Fruit fly (Drosophila melanogaster): Measurements from ENCODE around the gene CG1146.

CG1146 gene

DNA sequence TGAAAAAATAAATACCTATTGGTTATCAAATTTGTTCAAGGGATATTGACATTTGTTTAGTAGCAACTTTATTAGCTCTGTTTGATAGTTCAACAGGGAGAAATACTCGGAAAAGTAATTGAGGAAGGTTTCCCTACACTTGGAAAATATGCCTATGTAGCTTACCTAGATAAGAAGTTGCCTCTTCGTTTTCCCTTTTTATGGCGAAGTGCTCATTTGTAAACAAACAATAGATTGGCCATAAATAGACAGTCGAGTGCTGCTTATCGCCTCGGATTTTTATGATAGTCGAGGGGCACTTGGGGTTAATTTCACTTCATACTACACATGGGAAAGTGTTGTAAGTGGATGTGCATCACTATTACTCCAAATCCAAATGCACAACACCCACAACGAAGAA, 20.1 kb upstream of the CG1146 start (continued):
- TF ChIP-seq ham (GFP tag; IDR thresholded peaks at IDR 0.05), result no peak
- no peak for TF ChIP-seq chn (GFP tag; optimal IDR thresholded peaks at IDR 0.05)
- TF ChIP-seq CG14860 (GFP tag; IDR thresholded peaks at IDR 0.05; ENCODE audit: partially characterized antibody), result no peak
- TF ChIP-seq CG12071 (GFP tag; optimal IDR thresholded peaks at IDR 0.05), result no peak
- no peak for TF ChIP-seq CG9876 (GFP tag; optimal IDR thresholded peaks at IDR 0.05)
- no peak for TF ChIP-seq CG42726 (GFP tag; IDR thresholded peaks at IDR 0.05; ENCODE audit: partially characterized antibody)
- TF ChIP-seq CG17912 (GFP tag; optimal IDR thresholded peaks at IDR 0.05), result no peak
- peak; percentile 27 for TF ChIP-seq CG12391 (tag; optimal IDR thresholded peaks at IDR 0.05)
- TF ChIP-seq CG10462 (GFP tag; optimal IDR thresholded peaks at IDR 0.05), result no peak
- TF ChIP-seq wdn (GFP tag; IDR thresholded peaks at IDR 0.05), result no peak
- no peak for TF ChIP-seq gcm2 (GFP tag; optimal IDR thresholded peaks at IDR 0.05)
- TF ChIP-seq CG17186 (GFP tag; optimal IDR thresholded peaks at IDR 0.05), result no peak
- no peak for TF ChIP-seq CG8290 (GFP tag; optimal IDR thresholded peaks at IDR 0.05)
- no peak for TF ChIP-seq CG8290 (tag; optimal IDR thresholded peaks at IDR 0.05)
- peak; percentile 7 for TF ChIP-seq ATbp (GFP tag; optimal IDR thresholded peaks at IDR 0.05)
- no peak for TF ChIP-seq hkb (optimal IDR thresholded peaks at IDR 0.05)
- no peak for TF ChIP-seq hkb (GFP tag; IDR thresholded peaks at IDR 0.05)
- TF ChIP-seq CG17568 (GFP tag; optimal IDR thresholded peaks at IDR 0.05), result no peak
- no peak for TF ChIP-seq HLHmδ (GFP tag; optimal IDR thresholded peaks at IDR 0.05)
- peak; percentile 42; the same call in 1 of the 3 replicates for TF ChIP-seq CG6791 (GFP tag; IDR thresholded peaks at IDR 0.05; ENCODE audit: partially characterized antibody)
- TF ChIP-seq CG32767 (GFP tag; IDR thresholded peaks at IDR 0.05), result no peak
- no peak for TF ChIP-seq Gsc (GFP tag; IDR thresholded peaks at IDR 0.05)
- TF ChIP-seq CG11093 (GFP tag; IDR thresholded peaks at IDR 0.05), result no peak
- no peak for TF ChIP-seq CG8089 (GFP tag; optimal IDR thresholded peaks at IDR 0.05)
- no peak for TF ChIP-seq Meics (GFP tag; optimal IDR thresholded peaks at IDR 0.05)
- no peak for TF ChIP-seq lov (optimal IDR thresholded peaks at IDR 0.05)
- no peak for TF ChIP-seq lov (GFP tag; IDR thresholded peaks at IDR 0.05)
- TF ChIP-seq az2 (GFP tag; optimal IDR thresholded peaks at IDR 0.05), result no peak
- no peak for TF ChIP-seq CG11085 (GFP tag; IDR thresholded peaks at IDR 0.05)
- no peak for TF ChIP-seq sc (optimal IDR thresholded peaks at IDR 0.05)
- TF ChIP-seq sc (GFP tag; optimal IDR thresholded peaks at IDR 0.05), result peak; percentile 31
- TF ChIP-seq Spps (tag; optimal IDR thresholded peaks at IDR 0.05), result no peak
- TF ChIP-seq Max (GFP tag; optimal IDR thresholded peaks at IDR 0.05), result no peak
- no peak for TF ChIP-seq nmo (GFP tag; optimal IDR thresholded peaks at IDR 0.05)
- TF ChIP-seq Rfx (GFP tag; IDR thresholded peaks at IDR 0.05), result no peak
- TF ChIP-seq Nf-YC (tag; optimal IDR thresholded peaks at IDR 0.05), result no peak
- TF ChIP-seq mam (GFP tag; optimal IDR thresholded peaks at IDR 0.05), result no peak
- TF ChIP-seq cato (GFP tag; optimal IDR thresholded peaks at IDR 0.05; ENCODE audit: borderline replicate concordance), result no peak
- no peak for TF ChIP-seq caup (GFP tag; optimal IDR thresholded peaks at IDR 0.05; ENCODE audit: severe bottlenecking)
- TF ChIP-seq Hr78 (GFP tag; optimal IDR thresholded peaks at IDR 0.05), result peak in 1 of 2 experiments; percentile 63
- TF ChIP-seq psq (GFP tag; optimal IDR thresholded peaks at IDR 0.05), result no peak
- no peak for TF ChIP-seq p53 (GFP tag; optimal IDR thresholded peaks at IDR 0.05)
- no peak for TF ChIP-seq onecut (GFP tag; IDR thresholded peaks at IDR 0.05)
- TF ChIP-seq CG3407 (GFP tag; optimal IDR thresholded peaks at IDR 0.05), result peak; percentile 33
- TF ChIP-seq Sox100B (GFP tag; optimal IDR thresholded peaks at IDR 0.05), result peak; percentile 10
- TF ChIP-seq Deaf1 (tag; optimal IDR thresholded peaks at IDR 0.05), result no peak
- TF ChIP-seq chif (GFP tag; optimal IDR thresholded peaks at IDR 0.05), result peak in 1 of 2 experiments; percentile 11
- no peak for TF ChIP-seq Dbx (GFP tag; IDR thresholded peaks at IDR 0.05)
- TF ChIP-seq danr (GFP tag; IDR thresholded peaks at IDR 0.05), result no peak
- TF ChIP-seq CG32772 (GFP tag; IDR thresholded peaks at IDR 0.05), result no peak
- no peak for TF ChIP-seq CG14667 (GFP tag; IDR thresholded peaks at IDR 0.05)
- no peak for TF ChIP-seq CG9932 (GFP tag; IDR thresholded peaks at IDR 0.05)
- TF ChIP-seq dpn (GFP tag; optimal IDR thresholded peaks at IDR 0.05), result no peak
